Worm (Caenorhabditis elegans): ENCODE measurements around the gene trf-1.

Gene trf-1

DNA sequence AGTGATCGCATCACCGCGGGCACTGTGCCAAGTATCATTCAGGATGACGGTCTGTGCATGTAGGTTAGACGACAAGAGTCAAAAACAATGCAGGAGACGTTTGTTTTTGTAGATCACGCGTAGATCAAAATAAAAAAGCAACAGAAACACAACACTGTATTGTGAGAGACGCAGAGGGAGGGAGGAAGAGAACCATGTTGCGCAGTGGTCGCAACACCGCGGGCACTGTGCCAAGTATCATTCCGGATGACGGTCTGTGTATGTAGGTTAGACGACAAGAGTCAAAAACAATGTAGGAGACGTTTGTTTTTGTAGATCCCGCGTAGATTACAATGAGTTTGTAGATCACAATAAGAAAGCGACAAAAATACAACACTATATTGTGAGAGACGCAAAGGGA, 11.3 kb upstream of the trf-1 start:
- TF ChIP-seq unc-62 (GFP tag; optimal IDR thresholded peaks at IDR 0.05), result no peak

DNA sequence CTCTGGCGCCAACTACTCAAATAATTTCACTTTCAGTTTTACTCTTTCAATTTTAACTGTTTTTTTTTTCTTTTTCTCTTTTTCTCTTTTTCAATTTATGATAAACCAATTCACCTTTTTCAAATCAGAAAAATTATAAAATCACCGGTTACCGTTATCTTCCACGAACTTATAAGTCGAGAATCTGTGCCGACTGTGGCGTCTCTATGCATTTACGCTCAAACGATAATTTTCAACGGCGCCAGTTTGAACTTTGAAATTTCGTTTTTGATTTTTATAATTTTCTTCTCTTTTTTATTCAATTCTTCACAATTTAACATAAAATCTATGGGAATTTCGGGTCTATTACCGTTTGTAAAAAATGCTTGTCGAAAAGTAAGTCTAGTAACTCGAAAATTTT, 6.8 kb upstream of the trf-1 start, which contains the start of gene exo-1:
TSS of gene exo-1 (plus strand) at position 101 of the 400 bp plus-strand sequence.
- TF ChIP-seq unc-62 (GFP tag; optimal IDR thresholded peaks at IDR 0.05), result no peak

DNA sequence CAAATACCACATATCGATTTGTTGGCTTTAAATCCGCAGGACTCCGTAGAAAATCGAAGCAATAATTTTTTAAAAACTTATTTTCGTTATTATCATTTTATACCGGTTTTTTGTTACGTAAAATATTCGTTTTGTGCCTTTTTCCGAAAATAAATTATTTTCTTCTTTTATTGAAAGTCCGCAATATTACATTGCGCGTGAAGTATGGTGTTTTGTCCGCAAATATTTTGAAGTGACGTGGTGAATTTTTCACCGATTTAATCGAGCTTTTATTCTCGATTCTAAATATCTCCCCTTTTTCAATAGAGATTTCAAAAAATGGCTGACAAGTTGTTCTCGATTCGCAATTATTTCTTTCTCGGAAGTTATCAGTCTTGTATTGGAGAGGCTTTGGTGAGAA, 4.2 kb upstream of the trf-1 start, which contains the start of gene cope-1:
TSS of gene cope-1 (plus strand) at position 229 of the 400 bp plus-strand sequence.
- TF ChIP-seq unc-62 (GFP tag; optimal IDR thresholded peaks at IDR 0.05), result no peak

DNA sequence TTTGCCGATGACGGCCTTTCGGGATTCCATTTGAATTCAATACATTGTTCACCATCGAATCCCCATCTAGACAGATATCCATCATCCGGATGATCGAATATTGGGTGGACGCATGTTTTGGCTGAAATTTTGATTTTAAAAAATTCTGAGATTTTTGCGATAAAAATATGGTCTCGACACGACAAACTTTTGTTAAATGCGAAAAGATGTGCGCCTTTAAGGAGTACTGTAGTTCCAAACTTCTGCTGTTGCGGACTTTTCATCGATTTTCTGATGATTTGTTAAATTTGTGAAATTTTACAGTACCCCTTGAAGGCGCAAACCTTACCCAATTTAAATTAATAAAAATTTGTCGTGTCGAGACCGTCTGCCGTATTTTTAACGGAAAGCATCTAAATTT, 2.4 kb upstream of the trf-1 start:
- no peak for TF ChIP-seq unc-62 (GFP tag; optimal IDR thresholded peaks at IDR 0.05)

DNA sequence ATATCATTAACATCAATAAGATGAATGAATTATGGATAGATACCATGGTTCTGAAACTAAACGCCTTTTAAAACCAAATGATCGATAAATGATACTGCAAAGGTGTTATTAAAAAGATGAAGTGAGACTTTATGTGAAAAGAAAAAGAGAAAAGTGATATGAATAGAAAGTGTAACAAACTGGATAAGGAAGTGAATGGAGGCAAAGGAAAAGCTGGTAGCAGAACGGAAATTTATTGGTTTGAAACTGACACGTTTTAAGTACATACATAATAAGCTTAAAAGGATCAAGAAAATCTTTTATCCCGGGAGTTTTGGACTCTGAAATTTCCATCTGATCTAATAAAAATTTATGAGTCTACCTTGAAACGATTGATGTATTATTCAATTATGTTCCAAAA, 594 bp upstream of the trf-1 start, which contains the start of gene bli-5:
TSS of gene bli-5 (minus strand) at position 101 of the 400 bp plus-strand sequence.
- TF ChIP-seq unc-62 (GFP tag; optimal IDR thresholded peaks at IDR 0.05), result no peak

DNA sequence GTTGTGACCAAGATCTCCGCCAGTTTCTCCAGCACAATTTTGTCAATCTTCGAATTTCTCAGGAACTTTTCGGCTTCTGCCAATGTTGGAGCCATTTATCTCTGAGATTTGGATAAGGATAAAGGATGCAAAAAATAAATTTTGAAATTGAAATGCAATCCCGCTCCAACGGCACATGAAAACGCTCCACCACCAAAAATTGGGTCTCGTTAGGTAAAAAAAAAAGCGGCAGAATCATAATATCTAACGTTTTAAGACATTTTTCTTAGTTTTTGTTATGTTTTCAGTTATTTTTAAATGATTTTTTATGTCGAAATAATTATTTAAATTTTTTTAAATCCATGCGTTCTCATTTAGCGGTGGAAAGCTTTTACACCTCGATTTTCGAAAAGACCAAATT, 4.1 kb downstream of the trf-1 start, which contains the start of gene F45G2.7:
TSS of gene F45G2.7 (minus strand) at position 101 of the 400 bp plus-strand sequence.
- TF ChIP-seq unc-62 (GFP tag; optimal IDR thresholded peaks at IDR 0.05), result no peak

DNA sequence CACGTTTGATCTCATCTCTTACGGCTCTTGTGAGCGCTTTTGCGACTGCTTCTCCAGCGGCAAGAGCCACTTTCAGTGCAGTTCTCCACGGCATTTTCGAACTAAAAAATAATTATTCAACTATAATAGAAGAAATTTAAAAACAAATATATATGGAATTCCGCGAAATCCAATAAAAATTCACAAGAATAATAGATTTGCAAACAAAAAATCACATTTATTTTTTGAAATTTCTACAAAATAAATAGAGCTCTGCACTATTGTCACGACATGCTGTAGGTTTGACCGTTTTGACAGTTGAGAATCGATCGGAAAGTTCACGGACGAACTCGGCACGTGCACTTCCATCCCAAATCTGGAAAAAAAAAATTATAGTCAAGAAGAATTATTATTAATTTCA, 5.3 kb downstream of the trf-1 start, which contains the start of gene F45G2.8:
TSS of gene F45G2.8 (minus strand) at position 101 of the 400 bp plus-strand sequence.
- no peak for TF ChIP-seq unc-62 (GFP tag; optimal IDR thresholded peaks at IDR 0.05)

DNA sequence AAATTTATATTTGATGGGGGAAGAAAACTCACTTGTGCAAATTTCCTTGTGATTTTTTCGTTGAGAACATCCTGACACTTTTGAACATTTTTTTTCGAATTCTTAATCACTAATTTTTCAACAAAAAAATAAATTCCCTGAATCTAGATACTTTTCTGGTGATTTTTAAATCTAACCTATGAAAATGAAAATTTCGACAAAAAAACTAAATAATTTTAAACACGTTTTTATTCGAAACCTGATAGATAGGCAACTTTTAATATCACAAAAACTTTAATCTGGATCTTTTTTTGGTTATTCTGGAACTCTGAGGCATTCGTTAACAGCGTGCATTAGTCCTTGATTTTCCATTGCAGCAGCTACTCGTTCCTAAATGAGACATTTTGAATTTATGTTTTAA, 6.6 kb downstream of the trf-1 start, which contains the start of gene F45G2.9:
TSS of gene F45G2.9 (minus strand) at position 101 of the 400 bp plus-strand sequence.
- no peak for TF ChIP-seq unc-62 (GFP tag; optimal IDR thresholded peaks at IDR 0.05)

DNA sequence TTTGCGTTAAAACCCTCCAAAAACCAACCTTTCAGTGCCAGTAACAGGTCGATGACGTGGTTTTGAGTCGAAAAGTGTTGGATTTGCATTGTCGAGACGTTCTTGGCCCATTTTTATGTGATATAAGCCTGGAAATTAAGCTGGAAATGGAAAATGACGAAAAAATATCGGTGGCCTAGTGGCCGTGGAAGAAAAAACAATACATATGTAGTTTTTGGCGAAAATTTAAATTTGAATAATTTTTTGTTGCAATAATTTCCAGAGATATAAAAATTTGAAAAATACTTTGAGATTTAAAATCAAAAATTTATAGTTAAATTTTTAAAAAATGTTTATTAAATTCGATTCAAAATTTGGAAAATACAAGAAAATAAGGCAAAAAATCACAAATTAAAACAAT, 9.2 kb downstream of the trf-1 start, which contains the start of gene ciao-2B:
TSS of gene ciao-2B (minus strand) at position 130 of the 400 bp plus-strand sequence.
- TF ChIP-seq unc-62 (GFP tag; optimal IDR thresholded peaks at IDR 0.05), result no peak

DNA sequence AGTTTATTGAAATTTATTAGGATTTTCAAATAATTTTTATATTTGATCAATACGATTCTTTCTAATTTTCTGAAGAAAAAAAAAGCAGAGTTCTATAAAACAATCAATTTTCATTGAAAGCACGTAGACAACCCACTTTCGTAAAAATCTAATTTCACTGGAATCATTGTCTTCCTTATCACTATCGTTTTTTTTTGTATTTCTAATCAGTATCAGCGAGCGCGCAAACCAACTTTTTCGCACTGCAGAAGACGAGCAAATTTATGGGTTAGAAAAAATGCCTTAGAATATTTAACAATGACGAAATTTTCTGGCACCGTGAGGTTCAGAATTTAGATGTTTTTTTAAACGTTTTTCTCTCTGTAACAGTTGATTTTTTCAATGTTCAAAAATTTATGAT, 22.6 kb downstream of the trf-1 start:
- TF ChIP-seq unc-62 (GFP tag; optimal IDR thresholded peaks at IDR 0.05), result no peak

DNA sequence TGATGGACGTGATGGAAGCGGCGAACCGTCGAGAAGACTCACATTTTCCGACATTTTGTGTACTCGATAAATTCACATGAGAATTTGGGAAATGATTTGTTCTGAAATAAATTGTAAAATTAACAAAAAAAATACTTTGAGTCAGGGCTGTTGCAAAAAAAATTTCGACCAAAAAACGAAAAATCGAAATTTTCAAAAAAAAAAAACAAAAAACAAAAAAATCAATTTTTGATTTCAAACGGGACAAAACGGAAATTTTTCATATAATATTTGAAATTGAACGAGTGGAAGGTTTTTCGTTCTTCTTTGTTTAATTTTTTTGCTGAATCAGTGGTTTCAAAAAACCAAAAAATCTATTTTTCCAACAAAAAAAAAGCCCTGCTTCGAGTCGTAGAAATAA, 24.9 kb downstream of the trf-1 start, which contains the start of gene cua-1:
TSS of gene cua-1 (minus strand) at position 101 of the 400 bp plus-strand sequence.
- TF ChIP-seq unc-62 (GFP tag; optimal IDR thresholded peaks at IDR 0.05), result no peak

DNA sequence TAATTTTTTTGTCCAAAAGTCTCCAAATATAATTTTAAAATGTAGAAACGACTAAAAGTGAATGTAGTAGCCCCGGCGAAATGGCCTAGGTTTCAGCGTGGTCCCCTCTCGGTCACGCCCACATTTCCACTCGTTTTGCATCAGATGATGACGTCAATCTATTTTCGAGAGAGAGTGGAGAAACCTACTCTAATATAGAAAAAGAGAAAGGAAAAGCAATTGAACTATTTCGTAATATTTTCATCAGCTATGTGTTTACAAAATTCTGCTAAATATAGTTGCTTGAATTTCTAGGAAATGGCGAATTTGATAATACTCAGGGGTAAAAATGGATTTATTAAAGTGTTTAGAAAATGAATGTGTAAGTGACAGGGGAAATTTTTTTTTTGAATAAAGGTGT, 25.6 kb downstream of the trf-1 start:
- TF ChIP-seq unc-62 (GFP tag; optimal IDR thresholded peaks at IDR 0.05), result no peak

DNA sequence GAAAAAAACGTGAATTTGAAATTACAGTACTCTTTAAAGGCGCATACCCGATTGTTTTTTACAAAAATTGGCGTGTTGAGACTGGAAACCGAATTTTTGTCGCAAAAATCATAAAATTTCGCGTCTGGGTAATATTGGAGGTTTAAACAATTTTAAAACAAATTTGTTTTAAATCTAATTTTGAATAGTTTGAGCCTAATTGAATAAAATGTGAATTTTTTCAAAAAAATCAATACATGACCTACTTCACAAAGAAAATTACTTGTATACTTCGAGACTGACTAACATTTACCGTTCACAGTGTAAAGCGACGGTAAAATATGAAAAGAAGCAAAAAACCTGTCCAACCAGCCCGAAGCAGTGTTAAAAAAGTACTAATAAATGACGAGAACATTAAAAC, 27.0 kb downstream of the trf-1 start:
- TF ChIP-seq unc-62 (GFP tag; optimal IDR thresholded peaks at IDR 0.05), result no peak

DNA sequence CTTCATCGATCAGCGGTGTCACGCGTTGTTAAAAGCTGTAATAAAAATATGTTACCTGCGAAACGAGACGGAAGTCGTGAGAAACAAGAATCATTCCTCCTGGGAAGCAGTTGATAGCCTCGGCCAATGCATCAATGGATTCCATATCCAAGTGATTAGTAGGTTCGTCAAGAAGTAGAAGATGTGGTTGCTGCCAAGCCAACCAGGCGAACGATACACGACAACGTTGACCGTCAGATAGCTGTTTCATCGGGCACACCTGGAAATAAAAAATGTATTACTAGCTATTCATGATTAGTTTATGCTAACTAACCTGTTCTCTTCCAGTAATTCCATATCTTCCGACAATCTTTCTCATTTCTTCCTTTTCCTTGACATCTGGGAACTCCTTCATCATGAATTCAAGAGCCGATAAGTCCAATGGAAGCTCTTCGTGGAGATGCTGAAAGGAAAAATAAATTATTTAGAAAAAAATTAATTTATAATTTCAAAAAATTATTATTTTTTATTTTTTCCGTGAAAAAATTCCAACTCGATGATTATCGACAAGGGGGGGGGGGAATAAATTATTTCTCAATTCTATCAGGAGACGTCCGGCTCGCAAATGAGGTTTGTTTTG, 28.8 kb downstream of the trf-1 start, which contains the start of gene tag-164:
TSS of gene tag-164 (plus strand) at position 569 of the 619 bp plus-strand sequence.
- no peak for TF ChIP-seq unc-62 (GFP tag; optimal IDR thresholded peaks at IDR 0.05)

DNA sequence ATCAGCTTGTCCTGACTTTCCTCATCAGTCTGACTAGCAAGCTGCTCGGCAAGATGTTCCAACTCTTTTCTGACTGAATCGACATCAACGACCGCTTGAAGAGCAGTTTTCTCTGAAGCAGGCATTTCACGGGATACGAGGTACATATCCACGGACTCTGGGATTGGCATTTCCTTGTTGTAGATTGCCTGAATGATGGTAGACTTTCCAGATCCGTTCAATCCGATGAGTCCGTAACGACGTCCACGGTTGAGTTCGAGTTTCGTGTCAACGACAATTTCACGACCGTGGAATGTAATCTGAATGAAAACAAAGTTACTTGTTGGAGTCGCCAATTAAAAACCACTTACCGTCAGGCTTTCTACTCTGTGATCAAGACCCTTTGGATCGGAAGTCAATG, 31.3 kb downstream of the trf-1 start:
- TF ChIP-seq unc-62 (GFP tag; optimal IDR thresholded peaks at IDR 0.05), result no peak

DNA sequence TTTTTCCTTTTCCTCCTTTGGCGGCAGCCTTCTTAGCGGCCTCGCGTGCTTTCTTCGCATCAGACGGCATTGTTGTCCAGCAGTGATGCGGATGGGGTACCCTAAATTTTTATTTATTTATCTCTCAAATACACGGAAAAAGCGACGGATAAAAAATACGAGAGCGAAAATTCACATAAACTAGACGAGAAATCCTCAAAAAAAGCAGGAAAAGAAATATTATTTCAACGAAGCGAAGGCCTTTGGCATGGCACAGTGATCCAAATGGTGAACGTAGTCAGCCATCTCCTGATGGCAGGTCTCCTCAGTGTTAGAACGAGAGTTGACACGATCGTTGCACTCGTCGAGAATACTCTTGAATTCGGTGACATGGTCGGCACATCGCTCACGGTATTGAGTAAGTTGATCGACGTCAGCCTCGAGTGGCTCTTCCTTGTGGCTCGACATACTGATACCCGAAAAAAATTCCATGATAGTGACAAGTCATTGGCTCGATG, 31.9 kb downstream of the trf-1 start, which contains the start of the genes abcf-2 and T27E9.2:
TSS of gene abcf-2 (minus strand) at position 101 of the 497 bp plus-strand sequence.
TSS of gene T27E9.2 (minus strand) at position 447 of the 497 bp plus-strand sequence.
- TF ChIP-seq unc-62 (GFP tag; optimal IDR thresholded peaks at IDR 0.05), result no peak
